Worm (Caenorhabditis elegans): Measurements from ENCODE around the gene sor-1.
A peak's percentile ranks its signal among the peaks of the same experiment; 100 is the strongest.

The sor-1 gene

ce11 chrIII:8417192-8417967 lies 588 bp upstream of the sor-1 start (continued):
- TF ChIP-seq ceh-22 (tag; optimal IDR thresholded peaks at IDR 0.05) (peak; percentile 87), fkh-6 (tag; optimal IDR thresholded peaks at IDR 0.05) (no peak), syd-9 (tag; optimal IDR thresholded peaks at IDR 0.05) (peak; percentile 76), ceh-18 (tag; optimal IDR thresholded peaks at IDR 0.05) (peak; percentile 98), ceh-30 (tag; optimal IDR thresholded peaks at IDR 0.05) (no peak), ceh-31 (tag; optimal IDR thresholded peaks at IDR 0.05) (peak; percentile 95), ref-2 (tag; optimal IDR thresholded peaks at IDR 0.05) (peak; percentile 65), hlh-30 (tag; optimal IDR thresholded peaks at IDR 0.05; ENCODE audit: insufficient read depth) (peak; percentile 70), unc-3 (GFP tag; conservative IDR thresholded peaks at IDR 0.05) (no peak), unc-3 (tag; optimal IDR thresholded peaks at IDR 0.05) (peak; percentile 1), ceh-19 (GFP tag; optimal IDR thresholded peaks at IDR 0.05) (peak; percentile 5), hlh-8 (tag; optimal IDR thresholded peaks at IDR 0.05) (peak; percentile 15), dmd-4 (tag; optimal IDR thresholded peaks at IDR 0.05; ENCODE audit: borderline replicate concordance) (peak; percentile 1), dve-1 (tag; optimal IDR thresholded peaks at IDR 0.05) (peak; percentile 44), elt-2 (tag; optimal IDR thresholded peaks at IDR 0.05) (peak; percentile 35)

ce11 chrIII:8425076-8425475 lies 7.1 kb downstream of the sor-1 start:
- TF ChIP-seq nfya-1 (tag; optimal IDR thresholded peaks at IDR 0.05) (peak; percentile 85), fkh-10 (GFP tag; optimal IDR thresholded peaks at IDR 0.05) (no peak), unc-55 (GFP tag; optimal IDR thresholded peaks at IDR 0.05) (peak; percentile 40), hlh-15 (tag; optimal IDR thresholded peaks at IDR 0.05) (no peak), ttx-3 (tag; optimal IDR thresholded peaks at IDR 0.05) (no peak), unc-3 (GFP tag; conservative IDR thresholded peaks at IDR 0.05) (no peak), unc-3 (tag; optimal IDR thresholded peaks at IDR 0.05) (no peak), elt-4 (tag; optimal IDR thresholded peaks at IDR 0.05) (no peak), mec-3 (tag; optimal IDR thresholded peaks at IDR 0.05; ENCODE audit: borderline replicate concordance) (no peak), fax-1 (tag; optimal IDR thresholded peaks at IDR 0.05) (peak; percentile 5), sdc-2 (tag; optimal IDR thresholded peaks at IDR 0.05) (peak; percentile 16), hlh-6 (tag; optimal IDR thresholded peaks at IDR 0.05) (peak; percentile 42), ceh-2 (tag; optimal IDR thresholded peaks at IDR 0.05) (peak; percentile 43), ceh-34 (tag; optimal IDR thresholded peaks at IDR 0.05) (peak; percentile 46), tbx-2 (tag; optimal IDR thresholded peaks at IDR 0.05) (peak; percentile 69), ceh-18 (tag; optimal IDR thresholded peaks at IDR 0.05) (peak; percentile 59), F13H6.1 (tag; optimal IDR thresholded peaks at IDR 0.05) (peak; percentile 32), ceh-31 (tag; optimal IDR thresholded peaks at IDR 0.05) (peak; percentile 59), ceh-48 (tag; optimal IDR thresholded peaks at IDR 0.05) (peak; percentile 14), ref-2 (tag; optimal IDR thresholded peaks at IDR 0.05) (peak; percentile 58), elt-2 (tag; optimal IDR thresholded peaks at IDR 0.05) (peak; percentile 51), pros-1 (tag; optimal IDR thresholded peaks at IDR 0.05) (peak; percentile 10)

ce11 chrIII:8426271-8426670 lies 8.3 kb downstream of the sor-1 start, which contains the start of gene cec-1:
cec-1 (plus strand) TSS chrIII:8426333.
- TF ChIP-seq ceh-22 (tag; optimal IDR thresholded peaks at IDR 0.05): no peak
- TF ChIP-seq rnt-1 (tag; optimal IDR thresholded peaks at IDR 0.05): no peak
- TF ChIP-seq unc-42 (tag; optimal IDR thresholded peaks at IDR 0.05): peak; percentile 55
- no peak for TF ChIP-seq dmd-4 (tag; optimal IDR thresholded peaks at IDR 0.05; ENCODE audit: borderline replicate concordance)

ce11 chrIII:8429035-8429434 lies 11.1 kb downstream of the sor-1 start, which contains the start of gene ZK1236.1:
ZK1236.1 (plus strand) TSS chrIII:8429297.
- TF ChIP-seq mec-3 (tag; optimal IDR thresholded peaks at IDR 0.05; ENCODE audit: borderline replicate concordance) (no peak), ets-4 (tag; optimal IDR thresholded peaks at IDR 0.05) (no peak), nhr-232 (tag; optimal IDR thresholded peaks at IDR 0.05) (no peak), ama-1 (optimal IDR thresholded peaks at IDR 0.05) (no peak), hlh-30 (tag; optimal IDR thresholded peaks at IDR 0.05; ENCODE audit: insufficient read depth) (no peak), hlh-15 (tag; optimal IDR thresholded peaks at IDR 0.05) (no peak), sox-2 (GFP tag; IDR thresholded peaks at IDR 0.05) (no peak), odd-2 (tag; optimal IDR thresholded peaks at IDR 0.05) (no peak), hlh-13 (GFP tag; optimal IDR thresholded peaks at IDR 0.05) (no peak), ceh-2 (tag; optimal IDR thresholded peaks at IDR 0.05) (no peak), ceh-19 (GFP tag; optimal IDR thresholded peaks at IDR 0.05) (no peak), lim-6 (tag; optimal IDR thresholded peaks at IDR 0.05) (no peak), che-1 (tag; optimal IDR thresholded peaks at IDR 0.05) (no peak)

Data from whole organism, late embryonic.